Fruit fly (Drosophila melanogaster) Kc167 (cell line): ENCODE data around the gene CG15865.

Experiments
- h ChIP-seq: fragments of >200 bp; optimal IDR thresholded peaks from 3 replicates; lab custom pipeline; 2018; ENCODE audit warnings: missing external identifiers
- psq ChIP-seq: fragments of >200 bp; optimal IDR thresholded peaks from 2 replicates; lab custom pipeline; 2017; ENCODE audit warnings: missing external identifiers

dm6 chrX:16688106-16688459 is 23.8 kb upstream of the CG15865 start:
- TF ChIP-seq h (lab: Kevin White, UChicago) (no peak), psq (lab: Kevin White, UChicago) (no peak)
